Fruit fly (Drosophila melanogaster) S2 (cell line): ENCODE data around the gene CG1265.

Experiments
- CG8478 ChIP-seq: fragments of >200 bp; optimal IDR thresholded peaks from 2 replicates; lab custom pipeline; 2018
- CTCF ChIP-seq, 2 experiments: fragments of >200 bp; optimal IDR thresholded peaks; 2 replicates each; lab custom pipeline; 2018

- TF ChIP-seq CTCF (optimal IDR thresholded peaks at IDR 0.05; lab: Kevin White, UChicago) (no peak), CG8478 (lab: Kevin White, UChicago) (no peak)
These were observed 7.8 kb downstream of the CG1265 start, which contains the start of the genes CG11586 and VhaM9.7-a for dm6 chr3L:4262384-4262783.
